Worm (Caenorhabditis elegans) whole organism, midembryonic: Measurements from ENCODE around the gene phdh-1.

Experiments
- T22C8.4 ChIP-seq: fragments of 200-800 bp; sonication (Bioruptor generic); IDR thresholded peaks from 2 replicates; pipeline ENCODE4 v1.3.6; 2022; ENCODE audit warnings: missing genetic modification characterization, missing compliant biosample characterization
- cog-1 ChIP-seq: sonication (generic microtip); optimal IDR thresholded peaks from 2 replicates; lab custom pipeline; 2016; ENCODE audit warnings: missing genetic modification characterization, missing compliant biosample characterization
- flt-1 ChIP-seq: fragments of 200-800 bp; sonication (Bioruptor generic); IDR thresholded peaks from 2 replicates; pipeline ENCODE4 v1.3.6; 2022; ENCODE audit warnings: missing genetic modification characterization, missing compliant biosample characterization
- klf-2 ChIP-seq: fragments of 200-800 bp; sonication (Bioruptor generic); conservative IDR thresholded peaks from 2 replicates; pipeline ENCODE4 v1.3.6; 2022; ENCODE audit warnings: missing genetic modification reagents, missing genetic modification characterization, missing compliant biosample characterization
- med-1 ChIP-seq: sonication (generic microtip); optimal IDR thresholded peaks from 2 replicates; lab custom pipeline; 2017; ENCODE audit warnings: missing genetic modification characterization, mild to moderate bottlenecking, missing compliant biosample characterization, antibody characterized with exemption, missing genetic modification reagents; ENCODE audit not compliant: insufficient read depth
- ref-1 ChIP-seq: fragments of 200-800 bp; sonication (Bioruptor generic); conservative IDR thresholded peaks from 2 replicates; pipeline ENCODE4 v1.3.6; 2022; ENCODE audit warnings: missing genetic modification reagents, missing genetic modification characterization, missing compliant biosample characterization
- tab-1 ChIP-seq: fragments of 200-800 bp; sonication (Bioruptor generic); IDR thresholded peaks from 2 replicates; pipeline ENCODE4 v1.3.6; 2022; ENCODE audit warnings: missing genetic modification characterization, missing compliant biosample characterization
- ztf-23 ChIP-seq: fragments of 200-800 bp; sonication (Bioruptor generic); IDR thresholded peaks from 2 replicates; pipeline ENCODE4 v1.3.6; 2022; ENCODE audit warnings: missing genetic modification reagents, missing genetic modification characterization, missing compliant biosample characterization
- ztf-29 ChIP-seq: fragments of 200-800 bp; sonication (Bioruptor generic); IDR thresholded peaks from 2 replicates; pipeline ENCODE4 v1.3.6; 2022; ENCODE audit warnings: missing genetic modification reagents, missing genetic modification characterization, missing compliant biosample characterization

Gene phdh-1

DNA sequence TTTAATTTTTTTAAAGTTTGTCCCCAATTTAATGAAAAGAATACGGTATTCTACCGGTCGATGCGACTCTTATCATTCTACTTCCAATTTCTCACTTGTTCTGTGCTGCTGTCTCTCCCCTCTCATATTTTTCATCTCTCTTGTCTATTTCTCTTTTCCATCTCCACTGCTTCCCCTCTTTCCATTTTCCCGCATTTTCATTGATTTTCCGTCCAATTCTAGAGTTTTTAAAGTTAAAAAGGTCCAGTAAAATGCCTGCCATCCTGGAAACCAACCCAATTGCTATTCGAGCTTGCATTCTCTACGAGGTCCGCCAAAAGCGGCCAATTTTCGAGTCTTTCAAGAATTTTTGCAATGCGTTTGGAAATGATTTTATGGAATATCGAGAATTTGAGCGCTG, 3.0 kb upstream of the phdh-1 start, which contains the start of gene fbxa-167:
fbxa-167 (plus strand) TSS at position 179 of the 400 bp plus-strand sequence.
- no peak for TF ChIP-seq ref-1 (GFP tag; lab: Robert Waterston, UW)
- no peak for TF ChIP-seq med-1 (GFP tag; lab: Kevin White, UChicago)
- no peak for TF ChIP-seq ztf-23 (GFP tag; lab: Robert Waterston, UW)
- no peak for TF ChIP-seq T22C8.4
- no peak for TF ChIP-seq flt-1 (GFP tag; lab: Robert Waterston, UW)
- TF ChIP-seq tab-1, result no peak
- no peak for TF ChIP-seq cog-1 (tag; lab: Kevin White, UChicago)

ce11 chrII:13640210-13640609, 1.9 kb upstream of the phdh-1 start:
- TF ChIP-seq T22C8.4, result no peak

- TF ChIP-seq klf-2 (GFP tag; lab: Robert Waterston, UW), result no peak
- TF ChIP-seq flt-1 (GFP tag; lab: Robert Waterston, UW), result no peak
- no peak for TF ChIP-seq T22C8.4
- TF ChIP-seq med-1 (GFP tag; lab: Kevin White, UChicago), result no peak
- TF ChIP-seq ztf-23 (GFP tag; lab: Robert Waterston, UW), result no peak
- TF ChIP-seq ref-1 (GFP tag; lab: Robert Waterston, UW), result no peak
- no peak for TF ChIP-seq cog-1 (tag; lab: Kevin White, UChicago)
- no peak for TF ChIP-seq tab-1
- TF ChIP-seq ztf-29 (GFP tag; lab: Robert Waterston, UW), result no peak
These were observed 296 bp upstream of the phdh-1 start for ce11 chrII:13638576-13638975.

- TF ChIP-seq med-1 (GFP tag; lab: Kevin White, UChicago) (no peak), klf-2 (GFP tag; lab: Robert Waterston, UW) (no peak), cog-1 (tag; lab: Kevin White, UChicago) (no peak), ztf-23 (GFP tag; lab: Robert Waterston, UW) (no peak), ref-1 (GFP tag; lab: Robert Waterston, UW) (no peak), flt-1 (GFP tag; lab: Robert Waterston, UW) (no peak), T22C8.4 (no peak)
These were observed 816 bp downstream of the phdh-1 start for ce11 chrII:13637464-13637863.

DNA sequence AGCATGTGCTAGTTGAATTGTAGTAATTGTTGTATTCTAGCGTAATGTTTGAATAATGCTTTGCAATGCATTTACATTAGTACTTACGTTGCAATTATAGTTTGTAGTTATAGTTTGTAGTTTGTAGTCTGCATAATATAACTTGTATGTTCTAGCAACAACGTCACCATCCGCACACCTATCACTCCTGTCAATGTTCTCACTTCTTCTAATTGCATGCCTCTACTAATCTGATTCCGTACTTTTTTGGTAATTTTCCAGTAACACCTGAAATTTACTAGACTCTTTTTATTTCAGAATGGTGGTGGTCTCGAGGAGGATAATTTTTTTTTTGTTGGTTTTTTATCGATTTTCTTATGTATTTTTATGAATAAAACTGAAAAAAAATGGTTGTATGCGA, 1.7 kb downstream of the phdh-1 start:
- TF ChIP-seq flt-1 (GFP tag; lab: Robert Waterston, UW) (no peak), ztf-29 (GFP tag; lab: Robert Waterston, UW) (no peak), cog-1 (tag; lab: Kevin White, UChicago) (no peak), ref-1 (GFP tag; lab: Robert Waterston, UW) (no peak), T22C8.4 (no peak), klf-2 (GFP tag; lab: Robert Waterston, UW) (no peak), tab-1 (no peak), med-1 (GFP tag; lab: Kevin White, UChicago) (no peak), ztf-23 (GFP tag; lab: Robert Waterston, UW) (no peak)

ce11 chrII:13632238-13632637, 6.0 kb downstream of the phdh-1 start, which contains the start of gene tag-10:
TSS of gene tag-10 (plus strand) at chrII:13632584.
- no peak for TF ChIP-seq ztf-29 (GFP tag; lab: Robert Waterston, UW)
- TF ChIP-seq flt-1 (GFP tag; lab: Robert Waterston, UW), result no peak
- no peak for TF ChIP-seq ztf-23 (GFP tag; lab: Robert Waterston, UW)
- TF ChIP-seq cog-1 (tag; lab: Kevin White, UChicago), result no peak
- TF ChIP-seq T22C8.4, result no peak

DNA sequence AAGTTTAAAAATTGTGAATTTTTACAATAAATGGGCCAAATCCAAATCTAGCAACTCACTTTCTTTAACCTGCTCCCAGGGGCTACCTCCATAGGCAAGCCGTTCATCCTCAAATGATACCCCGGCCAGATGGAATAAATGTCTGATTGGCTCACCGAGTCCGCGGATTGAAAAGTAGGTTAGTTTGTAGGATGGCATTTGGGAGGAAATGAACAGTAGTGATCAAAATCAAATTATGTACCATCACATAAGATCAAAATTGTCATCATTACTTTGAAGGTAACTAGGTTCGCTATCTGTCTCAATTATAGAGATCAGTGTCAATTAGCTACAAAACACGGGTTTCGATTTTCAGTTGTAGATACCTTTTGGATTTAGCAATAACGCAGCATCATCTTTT, 7.6 kb downstream of the phdh-1 start, which contains the start of the genes gst-17 and gst-18:
gst-17 (minus strand) TSS at position 101 of the 400 bp plus-strand sequence.
gst-18 (minus strand) TSS at position 198 of the 400 bp plus-strand sequence.
- TF ChIP-seq ztf-23 (GFP tag; lab: Robert Waterston, UW) (no peak), ref-1 (GFP tag; lab: Robert Waterston, UW) (no peak), klf-2 (GFP tag; lab: Robert Waterston, UW) (no peak)

DNA sequence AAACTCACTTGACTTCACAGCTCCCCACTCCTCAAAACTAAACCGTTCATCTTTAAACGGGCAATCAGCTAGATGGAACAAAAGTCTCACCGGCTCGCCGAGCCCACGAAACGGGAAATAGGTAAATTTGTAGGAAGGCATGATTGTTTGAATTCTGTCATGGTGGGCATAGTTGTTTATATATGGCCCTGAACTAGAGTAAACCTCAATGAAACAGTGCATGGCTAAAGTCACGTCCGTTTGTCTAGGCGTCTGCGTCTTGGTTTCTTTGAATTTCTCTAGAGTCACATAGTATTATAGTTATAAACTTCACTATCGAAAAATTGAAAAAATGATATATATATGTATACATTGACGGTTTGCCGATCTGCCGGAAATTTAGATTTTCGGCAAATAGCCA, 11.3 kb downstream of the phdh-1 start, which contains the start of gene gst-19:
gst-19 (minus strand) TSS at position 145 of the 400 bp plus-strand sequence.
- TF ChIP-seq med-1 (GFP tag; lab: Kevin White, UChicago) (no peak), tab-1 (no peak), flt-1 (GFP tag; lab: Robert Waterston, UW) (no peak), ref-1 (GFP tag; lab: Robert Waterston, UW) (no peak), T22C8.4 (no peak)

- no peak for TF ChIP-seq tab-1
These were observed 13.9 kb downstream of the phdh-1 start, which contains the start of gene gst-16 for ce11 chrII:13624330-13624729. TSS of gene gst-16 (minus strand) at chrII:13624440.

- TF ChIP-seq ztf-29 (GFP tag; lab: Robert Waterston, UW), result no peak
- TF ChIP-seq T22C8.4, result no peak
- no peak for TF ChIP-seq tab-1
These were observed 20.5 kb downstream of the phdh-1 start, which contains the start of gene gst-12 for ce11 chrII:13617808-13618207. TSS of gene gst-12 (minus strand) at chrII:13618061.

- TF ChIP-seq T22C8.4, result no peak
- no peak for TF ChIP-seq tab-1
- TF ChIP-seq klf-2 (GFP tag; lab: Robert Waterston, UW), result no peak
- no peak for TF ChIP-seq ztf-29 (GFP tag; lab: Robert Waterston, UW)
- no peak for TF ChIP-seq cog-1 (tag; lab: Kevin White, UChicago)
- TF ChIP-seq ref-1 (GFP tag; lab: Robert Waterston, UW), result no peak
- TF ChIP-seq ztf-23 (GFP tag; lab: Robert Waterston, UW), result no peak
- no peak for TF ChIP-seq flt-1 (GFP tag; lab: Robert Waterston, UW)
These were observed 22.3 kb downstream of the phdh-1 start, which contains the start of gene gst-14 for ce11 chrII:13616000-13616399. TSS of gene gst-14 (minus strand) at chrII:13616100.
